Worm (Caenorhabditis elegans) whole organism, L1 larva: ENCODE data around the gene sftb-1.

Experiments used
- C04F5.9 ChIP-seq: sonication (generic microtip); optimal IDR thresholded peaks from 2 replicates; lab custom pipeline; 2016; ENCODE audit warnings: missing genetic modification characterization, missing compliant biosample characterization
- C34B4.2 ChIP-seq: sonication (generic microtip); optimal IDR thresholded peaks from 2 replicates; lab custom pipeline; 2017; ENCODE audit warnings: mild to moderate bottlenecking, missing genetic modification characterization, missing compliant biosample characterization
- F16B12.6 ChIP-seq: fragments of 150-350 bp; optimal IDR thresholded peaks from 2 replicates; lab custom pipeline; 2014; ENCODE audit warnings: missing biosample characterization, missing genetic modification characterization
- aha-1 ChIP-seq: fragments of 150-350 bp; optimal IDR thresholded peaks from 2 replicates; lab custom pipeline; 2014; ENCODE audit warnings: missing biosample characterization, missing genetic modification characterization
- ama-1 ChIP-seq: fragments of 150-350 bp; optimal IDR thresholded peaks from 2 replicates; lab custom pipeline; 2014
- blmp-1 ChIP-seq: fragments of 150-350 bp; optimal IDR thresholded peaks from 2 replicates; lab custom pipeline; 2014; ENCODE audit warnings: missing biosample characterization, missing genetic modification characterization
- ceh-82 ChIP-seq, 3 experiments: fragments of 150-350 bp in 1 of 3; sonication (generic microtip) in 2 of 3; optimal IDR thresholded peaks; 2 replicates each; lab custom pipeline; 2014 to 2017; ENCODE audit warnings: missing biosample characterization in 3 of 3, missing genetic modification characterization in 3 of 3
- ceh-90 ChIP-seq: sonication (generic microtip); optimal IDR thresholded peaks from 2 replicates; lab custom pipeline; 2016; ENCODE audit warnings: missing genetic modification characterization, missing compliant biosample characterization
- dsc-1 ChIP-seq: sonication (generic microtip); optimal IDR thresholded peaks from 2 replicates; lab custom pipeline; 2016; ENCODE audit warnings: mild to moderate bottlenecking, missing genetic modification characterization, missing compliant biosample characterization
- efl-1 ChIP-seq, 4 experiments: fragments of 150-350 bp; optimal IDR thresholded peaks in 3 of 4; peaks in 1 of 4; 1 replicate in 1 of 4; 2 replicates in 3 of 4; lab custom pipeline; 2014; ENCODE audit warnings: missing biosample characterization in 2 of 4, missing genetic modification characterization in 2 of 4, missing genetic modification reagents in 2 of 4
- efl-3 ChIP-seq: fragments of 200-800 bp; sonication (Bioruptor generic); optimal IDR thresholded peaks from 2 replicates; lab custom pipeline; 2018; ENCODE audit warnings: mild to moderate bottlenecking, missing genetic modification characterization, missing compliant biosample characterization
- egl-13 ChIP-seq: sonication (generic microtip); optimal IDR thresholded peaks from 2 replicates; lab custom pipeline; 2016; ENCODE audit warnings: missing genotype, missing genetic modification reagents, missing genetic modification characterization, missing compliant biosample characterization
- egl-27 ChIP-seq, 2 experiments: fragments of 150-350 bp in 1 of 2; sonication (generic microtip); optimal IDR thresholded peaks; 3 replicates each; lab custom pipeline; 2017 to 2018; ENCODE audit warnings: missing biosample characterization in 2 of 2, missing genetic modification characterization in 2 of 2, missing genetic modification reagents in 2 of 2
- elt-2 ChIP-seq: sonication (generic microtip); optimal IDR thresholded peaks from 2 replicates; lab custom pipeline; 2016; ENCODE audit warnings: missing genetic modification characterization, mild to moderate bottlenecking, inconsistent platforms, missing compliant biosample characterization, missing genetic modification reagents
- elt-3 ChIP-seq, 6 experiments: fragments of 150-350 bp in 1 of 6; sonication (generic microtip); optimal IDR thresholded peaks; 2 replicates each; lab custom pipeline; 2017 to 2018; ENCODE audit warnings: missing biosample characterization in 6 of 6, missing genetic modification characterization in 6 of 6, inconsistent platforms in 1 of 6
- ets-5 ChIP-seq: fragments of 200-800 bp; sonication (Bioruptor generic); IDR thresholded peaks from 2 replicates; pipeline ENCODE4 v1.3.6; 2022; ENCODE audit warnings: missing genetic modification characterization, missing compliant biosample characterization
- fkh-10 ChIP-seq: sonication (generic microtip); optimal IDR thresholded peaks from 2 replicates; lab custom pipeline; 2017; ENCODE audit warnings: missing biosample characterization, missing genetic modification reagents, missing genetic modification characterization
- grh-1 ChIP-seq: fragments of 200-800 bp; sonication (Bioruptor generic); IDR thresholded peaks from 2 replicates; pipeline ENCODE4 v1.3.6; 2022; ENCODE audit warnings: missing genetic modification reagents, missing genetic modification characterization, missing compliant biosample characterization
- hlh-17 ChIP-seq: fragments of 200-800 bp; sonication (Bioruptor generic); optimal IDR thresholded peaks from 2 replicates; lab custom pipeline; 2018; ENCODE audit warnings: missing genetic modification characterization, mild to moderate bottlenecking, missing compliant biosample characterization, moderate library complexity, borderline replicate concordance
- hlh-4 ChIP-seq: sonication (generic microtip); optimal IDR thresholded peaks from 2 replicates; lab custom pipeline; 2016; ENCODE audit warnings: mild to moderate bottlenecking, missing genetic modification characterization, missing compliant biosample characterization
- hpl-2 ChIP-seq: fragments of 150-350 bp; optimal IDR thresholded peaks from 2 replicates; lab custom pipeline; 2014; ENCODE audit warnings: missing biosample characterization, missing genetic modification reagents, missing genetic modification characterization
- irx-1 ChIP-seq: sonication (generic microtip); optimal IDR thresholded peaks from 2 replicates; lab custom pipeline; 2016; ENCODE audit warnings: missing genetic modification characterization, missing compliant biosample characterization
- jun-1 ChIP-seq: fragments of 150-350 bp; optimal IDR thresholded peaks from 2 replicates; lab custom pipeline; 2014; ENCODE audit warnings: missing biosample characterization, missing genetic modification reagents, missing genetic modification characterization
- lin-14 ChIP-seq: fragments of 200-800 bp; sonication (Bioruptor generic); optimal IDR thresholded peaks from 2 replicates; lab custom pipeline; 2018; ENCODE audit warnings: mild to moderate bottlenecking, missing genetic modification characterization, moderate library complexity, missing compliant biosample characterization
- lin-15B ChIP-seq: fragments of 150-350 bp; sonication (generic microtip); optimal IDR thresholded peaks from 3 replicates; lab custom pipeline; 2014; ENCODE audit warnings: missing biosample characterization, missing genetic modification characterization
- lir-3 ChIP-seq: sonication (generic microtip); optimal IDR thresholded peaks from 2 replicates; lab custom pipeline; 2016; ENCODE audit warnings: mild to moderate bottlenecking, missing genetic modification characterization, moderate library complexity, missing compliant biosample characterization; ENCODE audit not compliant: poor library complexity
- lsy-2 ChIP-seq, 2 experiments: fragments of 150-350 bp; optimal IDR thresholded peaks; 2 replicates each; lab custom pipeline; 2014; ENCODE audit warnings: missing biosample characterization in 2 of 2, missing genetic modification characterization in 2 of 2
- mdl-1 ChIP-seq, 2 experiments: fragments of 150-350 bp; optimal IDR thresholded peaks; 2 replicates each; lab custom pipeline; 2014 to 2017; ENCODE audit warnings: missing biosample characterization in 2 of 2, missing genetic modification characterization in 2 of 2, inconsistent platforms in 1 of 2
- mef-2 ChIP-seq: fragments of 150-350 bp; optimal IDR thresholded peaks from 2 replicates; lab custom pipeline; 2014; ENCODE audit warnings: missing biosample characterization, missing genetic modification characterization
- nhr-11 ChIP-seq: fragments of 150-350 bp; optimal IDR thresholded peaks from 2 replicates; lab custom pipeline; 2014; ENCODE audit warnings: missing biosample characterization, missing genetic modification characterization
- nhr-19 ChIP-seq: fragments of 200-800 bp; sonication (Bioruptor generic); conservative IDR thresholded peaks from 2 replicates; pipeline ENCODE4 v1.3.6; 2022; ENCODE audit warnings: missing genetic modification characterization, missing compliant biosample characterization
- nhr-20 ChIP-seq: sonication (generic microtip); optimal IDR thresholded peaks from 2 replicates; lab custom pipeline; 2016; ENCODE audit warnings: mild to moderate bottlenecking, missing genetic modification characterization, missing compliant biosample characterization
- nhr-90 ChIP-seq: sonication (generic microtip); optimal IDR thresholded peaks from 2 replicates; lab custom pipeline; 2016; ENCODE audit warnings: mild to moderate bottlenecking, missing genetic modification characterization, missing compliant biosample characterization; ENCODE audit not compliant: poor library complexity
- pag-3 ChIP-seq: sonication (generic microtip); optimal IDR thresholded peaks from 2 replicates; lab custom pipeline; 2017; ENCODE audit warnings: missing genetic modification characterization, mild to moderate bottlenecking, missing compliant biosample characterization, antibody characterized with exemption, borderline replicate concordance; ENCODE audit not compliant: insufficient read depth
- rnt-1 ChIP-seq: sonication (generic microtip); optimal IDR thresholded peaks from 2 replicates; lab custom pipeline; 2016; ENCODE audit warnings: mild to moderate bottlenecking, missing genetic modification characterization, moderate library complexity, missing compliant biosample characterization
- snu-23 ChIP-seq: sonication (generic microtip); optimal IDR thresholded peaks from 2 replicates; lab custom pipeline; 2016; ENCODE audit warnings: missing genetic modification characterization, missing compliant biosample characterization
- sptf-1 ChIP-seq: fragments of 150-350 bp; optimal IDR thresholded peaks from 2 replicates; lab custom pipeline; 2014; ENCODE audit warnings: missing biosample characterization, missing genetic modification characterization
- swsn-7 ChIP-seq: sonication (generic microtip); optimal IDR thresholded peaks from 2 replicates; lab custom pipeline; 2016; ENCODE audit warnings: missing genetic modification characterization, missing compliant biosample characterization
- tlp-1 ChIP-seq: fragments of 150-350 bp; optimal IDR thresholded peaks from 2 replicates; lab custom pipeline; 2014; ENCODE audit warnings: missing biosample characterization, missing genetic modification characterization
- unc-130 ChIP-seq: fragments of 150-350 bp; optimal IDR thresholded peaks from 2 replicates; lab custom pipeline; 2017; ENCODE audit warnings: missing biosample characterization, missing genetic modification characterization, inconsistent platforms
- unc-30 ChIP-seq: sonication (generic microtip); optimal IDR thresholded peaks from 2 replicates; lab custom pipeline; 2017; ENCODE audit warnings: missing biosample characterization, missing genetic modification characterization
- unc-86 ChIP-seq: sonication (generic microtip); optimal IDR thresholded peaks from 2 replicates; lab custom pipeline; 2016; ENCODE audit warnings: missing genetic modification characterization, missing compliant biosample characterization
- unc-98 ChIP-seq: fragments of 200-800 bp; sonication (Bioruptor generic); IDR thresholded peaks from 2 replicates; pipeline ENCODE4 v1.3.6; 2022; ENCODE audit warnings: missing genetic modification characterization, missing compliant biosample characterization
- zip-4 ChIP-seq: fragments of 200-800 bp; sonication (Bioruptor generic); optimal IDR thresholded peaks from 2 replicates; lab custom pipeline; 2018; ENCODE audit warnings: mild to moderate bottlenecking, missing genetic modification characterization, moderate library complexity, missing compliant biosample characterization

sftb-1 gene

DNA sequence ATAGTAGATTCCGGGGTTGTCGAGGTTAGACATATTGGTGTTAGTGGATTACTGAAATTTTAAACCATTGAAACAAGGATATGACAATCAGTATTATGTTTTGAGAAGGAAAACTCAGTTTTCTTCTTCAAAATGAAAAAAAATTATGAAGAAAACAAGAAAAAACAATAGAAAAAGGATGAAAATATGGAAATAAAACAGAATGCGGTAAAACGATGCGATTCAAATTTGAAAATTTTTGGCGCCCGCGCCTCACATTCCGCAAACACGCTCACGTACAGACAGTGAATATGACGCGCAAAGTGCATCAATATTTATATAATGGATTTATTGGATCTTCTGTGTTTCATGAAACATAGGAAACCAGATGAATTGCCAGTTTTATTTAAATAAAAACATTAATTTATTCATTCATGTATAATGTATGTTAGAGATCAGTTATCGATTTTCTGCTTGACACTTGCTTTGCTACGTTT is 22.2 kb upstream of the sftb-1 start, which contains the start of gene mcm-5 (continued):
- TF ChIP-seq nhr-11 (tag; lab: Kevin White, UChicago) (no peak), blmp-1 (tag; lab: Kevin White, UChicago) (peak; percentile 52), unc-130 (tag; lab: Kevin White, UChicago) (peak; percentile 77), C34B4.2 (tag; lab: Kevin White, UChicago) (no peak), aha-1 (no peak), nhr-90 (tag; lab: Kevin White, UChicago) (peak; percentile 28), zip-4 (GFP tag; lab: Kevin White, UChicago) (no peak), snu-23 (peak; percentile 65), hlh-17 (GFP tag; lab: Kevin White, UChicago) (no peak), hlh-4 (tag; lab: Kevin White, UChicago) (no peak), lin-15B (tag; lab: Kevin White, UChicago) (peak; percentile 3), mdl-1 (tag; optimal IDR thresholded peaks at IDR 0.05; lab: Kevin White, UChicago) (no peak), lin-14 (no peak), nhr-20 (tag; lab: Kevin White, UChicago) (peak; percentile 34), jun-1 (tag; lab: Kevin White, UChicago) (no peak), unc-98 (no peak), hpl-2 (GFP tag; lab: Kevin White, UChicago) (no peak), irx-1 (tag; lab: Kevin White, UChicago) (no peak), ets-5 (GFP tag; lab: Robert Waterston, UW) (no peak), egl-13 (no peak), rnt-1 (tag; lab: Kevin White, UChicago) (no peak), F16B12.6 (peak; percentile 86), ceh-82 (tag; optimal IDR thresholded peaks at IDR 0.05; lab: Kevin White, UChicago) (peak in 1 of 3 experiments; percentile 9), nhr-19 (GFP tag; lab: Robert Waterston, UW) (0 out of 2 replicates have a peak, but pooled peaks have one; percentile 16)

ce11 chrIII:4289952-4290351 is 20.9 kb upstream of the sftb-1 start:
- TF ChIP-seq F16B12.6 (no peak), nhr-90 (tag; lab: Kevin White, UChicago) (no peak), efl-1 (optimal IDR thresholded peaks at IDR 0.05; lab: Kevin White, UChicago) (no peak), efl-1 (GFP tag; optimal IDR thresholded peaks at IDR 0.05 in 1 of 2; lab: Kevin White, UChicago) (peak in 1 of 2 experiments; percentile 30), grh-1 (no peak), mef-2 (tag; lab: Kevin White, UChicago) (no peak)

DNA sequence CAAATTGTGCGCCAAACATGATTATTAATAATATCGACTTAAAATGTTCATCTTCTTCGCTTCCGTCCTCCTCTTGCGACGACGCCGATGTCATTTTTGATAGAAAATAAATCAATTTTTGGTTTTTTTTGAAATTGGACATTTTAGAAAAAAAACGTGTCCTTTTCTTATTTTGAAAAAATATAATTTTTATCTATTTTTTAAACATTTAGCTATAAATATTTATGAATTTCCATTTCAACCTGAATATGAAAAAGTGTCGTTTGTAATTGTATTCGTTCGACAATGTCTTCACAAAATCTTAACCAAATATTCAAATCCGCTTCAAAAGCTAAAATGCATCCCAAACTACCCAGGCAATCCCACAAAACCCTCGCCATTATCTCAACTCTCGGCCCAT is 18.3 kb upstream of the sftb-1 start, which contains the start of gene R10E4.3:
R10E4.3 (minus strand) TSS at position 101 of the 400 bp plus-strand sequence.
- TF ChIP-seq F16B12.6 (no peak), snu-23 (no peak), swsn-7 (no peak), irx-1 (tag; lab: Kevin White, UChicago) (no peak), hlh-17 (GFP tag; lab: Kevin White, UChicago) (no peak), unc-86 (tag; lab: Kevin White, UChicago) (no peak), mef-2 (tag; lab: Kevin White, UChicago) (no peak), dsc-1 (tag; lab: Kevin White, UChicago) (no peak), tlp-1 (tag; lab: Kevin White, UChicago) (no peak)

ce11 chrIII:4284732-4285165 is 15.7 kb upstream of the sftb-1 start:
- TF ChIP-seq snu-23 (peak; percentile 94), egl-27 (tag; optimal IDR thresholded peaks at IDR 0.05; lab: Kevin White, UChicago) (peak in 1 of 2 experiments; percentile 13), ama-1 (lab: Kevin White, UChicago) (no peak), unc-30 (no peak), fkh-10 (GFP tag; lab: Kevin White, UChicago) (no peak), nhr-90 (tag; lab: Kevin White, UChicago) (peak; percentile 93), sptf-1 (tag; lab: Kevin White, UChicago) (no peak), elt-2 (tag; lab: Kevin White, UChicago) (peak; percentile 76), hlh-17 (GFP tag; lab: Kevin White, UChicago) (no peak), nhr-20 (tag; lab: Kevin White, UChicago) (peak; percentile 98), lsy-2 (tag; optimal IDR thresholded peaks at IDR 0.05; lab: Kevin White, UChicago) (peak; percentile 75 to 91), egl-13 (no peak), pag-3 (no peak), efl-3 (GFP tag; lab: Kevin White, UChicago) (peak; percentile 75), lir-3 (tag; lab: Kevin White, UChicago) (peak; percentile 23), ets-5 (GFP tag; lab: Robert Waterston, UW) (no peak), C04F5.9 (peak; percentile 31), aha-1 (no peak), ceh-82 (tag; optimal IDR thresholded peaks at IDR 0.05; lab: Kevin White, UChicago) (peak; percentile 15 to 60 (median 21)), elt-3 (tag; optimal IDR thresholded peaks at IDR 0.05; lab: Kevin White, UChicago) (peak in 3 of 6 experiments; percentile 33 to 79 (median 63)), dsc-1 (tag; lab: Kevin White, UChicago) (no peak), ceh-90 (tag; lab: Kevin White, UChicago) (no peak)
